Worm (Caenorhabditis elegans) whole organism, L4 larva: ENCODE results near the gene die-1.

Source experiments
- F26F4.8 ChIP-seq: fragments of 200-800 bp; sonication (Bioruptor generic); conservative IDR thresholded peaks from 2 replicates; pipeline ENCODE4 v1.3.6; 2022; ENCODE audit warnings: missing genetic modification characterization, missing compliant biosample characterization
- F44E2.7 ChIP-seq: fragments of 200-800 bp; sonication (Bioruptor generic); IDR thresholded peaks from 2 replicates; pipeline ENCODE4 v2.1.2; 2022; ENCODE audit warnings: missing genetic modification characterization, missing compliant biosample characterization
- F49E8.2 ChIP-seq: sonication (generic microtip); optimal IDR thresholded peaks from 2 replicates; lab custom pipeline; 2016; ENCODE audit warnings: missing compliant biosample characterization, mild to moderate bottlenecking, missing genetic modification characterization, borderline replicate concordance
- Y48G9A.11 ChIP-seq: fragments of 200-800 bp; sonication (Bioruptor generic); IDR thresholded peaks from 2 replicates; pipeline ENCODE4 v1.3.6; 2022; ENCODE audit warnings: missing genetic modification reagents, missing genetic modification characterization, missing compliant biosample characterization
- Y75B8A.6 ChIP-seq: fragments of 200-800 bp; sonication (Bioruptor generic); IDR thresholded peaks from 2 replicates; pipeline ENCODE4 v1.3.6; 2022; ENCODE audit warnings: missing genetic modification reagents, missing genetic modification characterization, missing compliant biosample characterization
- ama-1 ChIP-seq: fragments of 150-350 bp; optimal IDR thresholded peaks from 2 replicates; lab custom pipeline; 2014; ENCODE audit warnings: inconsistent platforms, mixed read lengths
- arid-1 ChIP-seq: fragments of 200-800 bp; sonication (Bioruptor generic); conservative IDR thresholded peaks from 2 replicates; pipeline ENCODE4 v1.3.6; 2022; ENCODE audit warnings: missing genetic modification reagents, missing genetic modification characterization, missing compliant biosample characterization
- attf-4 ChIP-seq: sonication (generic microtip); optimal IDR thresholded peaks from 3 replicates; lab custom pipeline; 2017; ENCODE audit warnings: missing biosample characterization, missing genetic modification characterization
- ceh-20 ChIP-seq: fragments of 200-800 bp; sonication (Bioruptor generic); IDR thresholded peaks from 2 replicates; pipeline ENCODE4 v1.3.6; 2022; ENCODE audit warnings: missing genetic modification reagents, missing genetic modification characterization, missing compliant biosample characterization
- ceh-28 ChIP-seq: fragments of 150-350 bp; optimal IDR thresholded peaks from 2 replicates; lab custom pipeline; 2014; ENCODE audit warnings: missing biosample characterization, missing genetic modification reagents, missing genetic modification characterization
- ceh-32 ChIP-seq: sonication (generic microtip); optimal IDR thresholded peaks from 2 replicates; lab custom pipeline; 2016; ENCODE audit warnings: mild to moderate bottlenecking, missing genetic modification characterization, missing compliant biosample characterization; ENCODE audit not compliant: poor library complexity
- ceh-62 ChIP-seq: sonication (generic microtip); optimal IDR thresholded peaks from 2 replicates; lab custom pipeline; 2017; ENCODE audit warnings: missing biosample characterization, missing genetic modification characterization
- cey-2 ChIP-seq: sonication (generic microtip); optimal IDR thresholded peaks from 3 replicates; lab custom pipeline; 2017; ENCODE audit warnings: missing genetic modification characterization, mild to moderate bottlenecking, missing compliant biosample characterization, antibody characterized with exemption, borderline replicate concordance; ENCODE audit not compliant: insufficient read depth
- ctbp-1 ChIP-seq: fragments of 200-800 bp; sonication (Bioruptor generic); IDR thresholded peaks from 2 replicates; pipeline ENCODE4 v1.3.6; 2022; ENCODE audit warnings: missing genetic modification reagents, missing genetic modification characterization, missing compliant biosample characterization
- daf-12 ChIP-seq: fragments of 150-350 bp; optimal IDR thresholded peaks from 2 replicates; lab custom pipeline; 2014; ENCODE audit warnings: missing biosample characterization, missing genetic modification reagents, missing genetic modification characterization
- daf-16 ChIP-seq, 3 experiments: sonication (generic microtip); optimal IDR thresholded peaks; 2 replicates each; lab custom pipeline; 2016 to 2017; ENCODE audit warnings: missing genetic modification characterization in 3 of 3, missing genetic modification reagents in 3 of 3, mild to moderate bottlenecking in 2 of 3, missing compliant biosample characterization in 2 of 3, missing biosample characterization in 1 of 3, moderate library complexity in 1 of 3
- daf-19 ChIP-seq: fragments of 200-800 bp; sonication (Bioruptor generic); conservative IDR thresholded peaks from 2 replicates; pipeline ENCODE4 v1.3.6; 2022; ENCODE audit warnings: missing genetic modification characterization, missing compliant biosample characterization
- daf-8 ChIP-seq: fragments of 200-800 bp; sonication (Bioruptor generic); IDR thresholded peaks from 2 replicates; pipeline ENCODE4 v1.3.6; 2022; ENCODE audit warnings: missing genetic modification characterization, missing compliant biosample characterization
- duxl-1 ChIP-seq: sonication (generic microtip); optimal IDR thresholded peaks from 2 replicates; lab custom pipeline; 2016; ENCODE audit warnings: mild to moderate bottlenecking, missing genetic modification characterization, moderate library complexity, missing compliant biosample characterization; ENCODE audit not compliant: poor library complexity
- dve-1 ChIP-seq: sonication (generic microtip); optimal IDR thresholded peaks from 2 replicates; lab custom pipeline; 2017; ENCODE audit warnings: antibody characterized with exemption, mild to moderate bottlenecking, missing genetic modification characterization, missing compliant biosample characterization; ENCODE audit not compliant: insufficient read depth
- egl-43 ChIP-seq: fragments of 200-800 bp; sonication (Bioruptor generic); IDR thresholded peaks from 2 replicates; pipeline ENCODE4 v1.3.6; 2022; ENCODE audit warnings: missing genetic modification reagents, missing genetic modification characterization, missing compliant biosample characterization
- fkh-10 ChIP-seq: fragments of 150-350 bp; optimal IDR thresholded peaks from 2 replicates; lab custom pipeline; 2014; ENCODE audit warnings: missing biosample characterization, missing genetic modification reagents, missing genetic modification characterization
- fos-1 ChIP-seq: fragments of 150-350 bp; optimal IDR thresholded peaks from 2 replicates; lab custom pipeline; 2014; ENCODE audit warnings: missing biosample characterization, missing genetic modification characterization
- gei-8 ChIP-seq: fragments of 200-800 bp; sonication (Bioruptor generic); optimal IDR thresholded peaks from 2 replicates; lab custom pipeline; 2018; ENCODE audit warnings: mild to moderate bottlenecking, missing genetic modification characterization, missing compliant biosample characterization
- hlh-11 ChIP-seq: fragments of 200-800 bp; sonication (Bioruptor generic); optimal IDR thresholded peaks from 2 replicates; lab custom pipeline; 2018; ENCODE audit warnings: mild to moderate bottlenecking, missing genetic modification characterization, missing compliant biosample characterization
- hmg-1.1 ChIP-seq: fragments of 200-800 bp; sonication (Bioruptor generic); IDR thresholded peaks from 2 replicates; pipeline ENCODE4 v1.3.6; 2022; ENCODE audit warnings: missing genetic modification reagents, missing genetic modification characterization, missing compliant biosample characterization
- lim-7 ChIP-seq: fragments of 200-800 bp; sonication (Bioruptor generic); IDR thresholded peaks from 2 replicates; pipeline ENCODE4 v1.3.6; 2022; ENCODE audit warnings: missing genetic modification characterization, missing compliant biosample characterization
- lin-15B ChIP-seq: fragments of 150-350 bp; sonication (generic microtip); optimal IDR thresholded peaks from 3 replicates; lab custom pipeline; 2014; ENCODE audit warnings: missing biosample characterization, missing genetic modification characterization
- lsy-2 ChIP-seq, 2 experiments: fragments of 150-350 bp in 1 of 2; sonication (generic microtip) in 1 of 2; optimal IDR thresholded peaks; 2 replicates each; lab custom pipeline; 2014 to 2017; ENCODE audit warnings: missing biosample characterization in 2 of 2, missing genetic modification characterization in 2 of 2
- madf-5 ChIP-seq, 2 experiments: fragments of 200-800 bp; sonication (Bioruptor generic); IDR thresholded peaks; 2 replicates each; pipeline ENCODE4 v1.3.6; 2022; ENCODE audit warnings: missing compliant biosample characterization in 2 of 2, missing genetic modification characterization in 2 of 2
- mdl-1 ChIP-seq, 2 experiments: fragments of 150-350 bp in 1 of 2; sonication (generic microtip) in 1 of 2; optimal IDR thresholded peaks; 2 replicates each; lab custom pipeline; 2014 to 2017; ENCODE audit warnings: missing biosample characterization in 2 of 2, missing genetic modification characterization in 2 of 2
- mxl-3 ChIP-seq: fragments of 200-800 bp; sonication (Bioruptor generic); optimal IDR thresholded peaks from 2 replicates; lab custom pipeline; 2018; ENCODE audit warnings: mild to moderate bottlenecking, missing genetic modification characterization, missing compliant biosample characterization
- nhr-237 ChIP-seq: sonication (generic microtip); optimal IDR thresholded peaks from 2 replicates; lab custom pipeline; 2017; ENCODE audit warnings: missing biosample characterization, missing genetic modification characterization
- nhr-28 ChIP-seq: fragments of 150-350 bp; optimal IDR thresholded peaks from 2 replicates; lab custom pipeline; 2014; ENCODE audit warnings: missing biosample characterization, missing genetic modification characterization
- nhr-41 ChIP-seq: fragments of 200-800 bp; sonication (Bioruptor generic); IDR thresholded peaks from 2 replicates; pipeline ENCODE4 v1.3.6; 2022; ENCODE audit warnings: missing genetic modification reagents, missing genetic modification characterization, missing compliant biosample characterization
- nhr-77 ChIP-seq: fragments of 150-350 bp; optimal IDR thresholded peaks from 2 replicates; lab custom pipeline; 2014; ENCODE audit warnings: missing biosample characterization, missing genetic modification characterization
- pqm-1 ChIP-seq: sonication (generic microtip); optimal IDR thresholded peaks from 2 replicates; lab custom pipeline; 2017; ENCODE audit warnings: missing biosample characterization, missing genetic modification characterization
- set-16 ChIP-seq: fragments of 200-800 bp; sonication (Bioruptor generic); IDR thresholded peaks from 2 replicates; pipeline ENCODE4 v1.3.6; 2022; ENCODE audit warnings: missing genetic modification reagents, missing genetic modification characterization, missing compliant biosample characterization
- skn-1 ChIP-seq: fragments of 150-350 bp; optimal IDR thresholded peaks from 2 replicates; lab custom pipeline; 2014; ENCODE audit warnings: missing biosample characterization, missing genetic modification characterization
- snpc-1.2 ChIP-seq: fragments of 200-800 bp; sonication (Bioruptor generic); IDR thresholded peaks from 2 replicates; pipeline ENCODE4 v1.3.6; 2022; ENCODE audit warnings: missing genetic modification reagents, missing genetic modification characterization, missing compliant biosample characterization
- snpc-4 ChIP-seq: fragments of 150-350 bp; optimal IDR thresholded peaks from 2 replicates; lab custom pipeline; 2014; ENCODE audit warnings: missing biosample characterization, missing genetic modification characterization
- spr-1 ChIP-seq: sonication (generic microtip); optimal IDR thresholded peaks from 2 replicates; lab custom pipeline; 2016; ENCODE audit warnings: mild to moderate bottlenecking, missing genetic modification characterization, missing compliant biosample characterization
- unc-62 ChIP-seq, 3 experiments: fragments of 150-350 bp in 1 of 3; sonication (generic microtip); optimal IDR thresholded peaks in 2 of 3; peaks in 1 of 3; 1 replicate in 1 of 3; 2 replicates in 2 of 3; lab custom pipeline; 2014 to 2017; ENCODE audit warnings: missing biosample characterization in 3 of 3, missing genetic modification characterization in 3 of 3, missing genetic modification reagents in 3 of 3, missing genotype in 1 of 3
- vab-7 ChIP-seq: fragments of 200-800 bp; sonication (Bioruptor generic); IDR thresholded peaks from 2 replicates; pipeline ENCODE4 v1.3.6; 2022; ENCODE audit warnings: missing genetic modification reagents, missing genetic modification characterization, missing compliant biosample characterization
- zag-1 ChIP-seq: fragments of 150-350 bp; optimal IDR thresholded peaks from 2 replicates; lab custom pipeline; 2014; ENCODE audit warnings: missing biosample characterization, missing genetic modification characterization
- zfp-3 ChIP-seq: fragments of 200-800 bp; sonication (Bioruptor generic); conservative IDR thresholded peaks from 2 replicates; pipeline ENCODE4 v1.3.6; 2022; ENCODE audit warnings: missing genetic modification reagents, missing genetic modification characterization, missing compliant biosample characterization
- zip-2 ChIP-seq: fragments of 150-350 bp; optimal IDR thresholded peaks from 2 replicates; lab custom pipeline; 2014; ENCODE audit warnings: missing biosample characterization, missing genetic modification characterization

The die-1 gene

DNA sequence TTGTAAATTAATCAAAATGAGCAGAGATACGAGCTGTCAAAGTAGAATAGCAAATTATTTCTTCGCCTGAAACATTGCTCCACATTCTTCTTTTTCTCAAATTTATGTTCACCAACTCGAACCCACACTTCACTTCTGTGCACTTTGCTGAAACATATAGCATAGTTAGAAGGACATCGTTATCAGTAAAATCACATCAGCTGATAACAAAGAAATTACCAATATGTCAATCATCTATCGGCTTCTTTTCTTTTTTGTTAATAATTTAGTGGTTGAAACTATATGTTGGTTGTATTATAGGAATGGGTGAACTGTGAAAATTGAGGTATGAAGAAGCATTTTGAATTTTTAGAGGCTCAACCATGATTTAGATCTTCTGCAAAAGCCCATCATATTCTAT is 27.5 kb upstream of the die-1 start (continued):
- TF ChIP-seq nhr-237 (tag; lab: Kevin White, UChicago) (no peak), zfp-3 (GFP tag; lab: Robert Waterston, UW) (no peak), zip-2 (tag; lab: Kevin White, UChicago) (no peak), hlh-11 (tag; lab: Kevin White, UChicago) (peak; percentile 52), unc-62 (GFP tag; optimal IDR thresholded peaks at IDR 0.05 in 1 of 2; lab: Kevin White, UChicago) (peak in 1 of 2 experiments; percentile 51), unc-62 (tag; optimal IDR thresholded peaks at IDR 0.05; lab: Kevin White, UChicago) (no peak), ceh-28 (tag; lab: Kevin White, UChicago) (no peak), daf-8 (GFP tag; lab: Robert Waterston, UW) (no peak), ceh-62 (tag; lab: Kevin White, UChicago) (no peak), daf-19 (no peak), duxl-1 (tag; lab: Kevin White, UChicago) (no peak), ama-1 (lab: Kevin White, UChicago) (no peak), fkh-10 (GFP tag; lab: Kevin White, UChicago) (no peak), nhr-41 (GFP tag; lab: Robert Waterston, UW) (no peak), lim-7 (GFP tag; lab: Robert Waterston, UW) (no peak), mxl-3 (no peak), ctbp-1 (GFP tag; lab: Robert Waterston, UW) (no peak), mdl-1 (tag; optimal IDR thresholded peaks at IDR 0.05; lab: Kevin White, UChicago) (no peak), set-16 (no peak), fos-1 (tag; lab: Kevin White, UChicago) (no peak), dve-1 (tag; lab: Kevin White, UChicago) (peak; percentile 60), daf-16 (GFP tag; optimal IDR thresholded peaks at IDR 0.05; lab: Kevin White, UChicago) (no peak), daf-16 (tag; optimal IDR thresholded peaks at IDR 0.05; lab: Kevin White, UChicago) (peak; percentile 55), nhr-77 (tag; lab: Kevin White, UChicago) (peak; percentile 37), lsy-2 (tag; optimal IDR thresholded peaks at IDR 0.05; lab: Kevin White, UChicago) (no peak), attf-4 (tag; lab: Kevin White, UChicago) (no peak), snpc-1.2 (GFP tag; lab: Robert Waterston, UW) (no peak), ceh-32 (tag; lab: Kevin White, UChicago) (no peak), ceh-20 (GFP tag; lab: Robert Waterston, UW) (no peak), spr-1 (tag; lab: Kevin White, UChicago) (no peak), gei-8 (GFP tag; lab: Kevin White, UChicago) (no peak), daf-12 (tag; lab: Kevin White, UChicago) (no peak)

DNA sequence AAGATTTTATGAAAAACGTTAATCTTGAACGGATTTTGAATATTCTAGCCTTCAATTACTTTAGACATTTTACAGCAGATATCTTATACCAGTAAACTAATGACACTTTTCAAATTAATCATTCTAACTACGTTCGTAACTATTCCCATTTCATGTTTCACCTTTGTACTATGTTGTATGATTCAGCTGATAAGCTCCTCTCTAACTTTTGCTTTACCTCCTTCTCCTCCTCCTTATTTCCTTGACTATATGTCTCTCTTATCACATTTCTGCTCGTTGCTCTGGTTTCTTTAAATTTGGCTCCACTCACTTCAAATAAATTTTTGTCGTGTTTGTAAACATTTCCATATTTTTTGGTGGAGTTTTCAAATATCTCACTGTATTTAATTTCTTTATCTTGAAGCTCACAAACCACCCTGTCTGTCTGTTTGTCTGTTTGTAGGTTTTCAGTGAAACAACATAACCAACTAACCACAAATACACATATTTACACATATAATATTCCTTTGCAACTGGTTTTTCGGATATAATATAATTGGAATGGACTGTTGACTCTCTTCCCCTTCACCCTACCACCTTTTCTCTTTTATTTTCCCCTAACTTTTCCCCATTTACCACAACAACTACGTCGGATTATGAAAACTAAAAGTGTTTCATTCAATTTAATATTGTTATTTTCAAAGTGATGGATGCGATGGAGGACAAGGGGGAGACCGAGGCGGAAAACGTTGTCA is 26.6 kb upstream of the die-1 start, which contains the start of gene lact-2:
TSS of gene lact-2 (plus strand) at position 684 of the 734 bp plus-strand sequence.
- TF ChIP-seq snpc-4 (tag; lab: Kevin White, UChicago), result no peak
- TF ChIP-seq Y48G9A.11 (GFP tag; lab: Robert Waterston, UW), result no peak
- no peak for TF ChIP-seq arid-1 (GFP tag; lab: Robert Waterston, UW)
- no peak for TF ChIP-seq nhr-237 (tag; lab: Kevin White, UChicago)
- no peak for TF ChIP-seq vab-7 (GFP tag; lab: Robert Waterston, UW)
- peak; percentile 89 for TF ChIP-seq pqm-1
- TF ChIP-seq lim-7 (GFP tag; lab: Robert Waterston, UW), result no peak
- no peak for TF ChIP-seq lin-15B (tag; lab: Kevin White, UChicago)
- TF ChIP-seq zag-1, result no peak
- no peak for TF ChIP-seq F49E8.2 (tag; lab: Kevin White, UChicago)
- TF ChIP-seq nhr-28, result peak; percentile 66
- no peak for TF ChIP-seq skn-1 (tag; lab: Kevin White, UChicago)
- TF ChIP-seq madf-5 (GFP tag; IDR thresholded peaks at IDR 0.05; lab: Robert Waterston, UW), result no peak
- TF ChIP-seq daf-16 (GFP tag; optimal IDR thresholded peaks at IDR 0.05; lab: Kevin White, UChicago), result no peak
- TF ChIP-seq daf-16 (tag; optimal IDR thresholded peaks at IDR 0.05; lab: Kevin White, UChicago), result peak; percentile 55
- TF ChIP-seq F44E2.7, result no peak
- TF ChIP-seq unc-62 (GFP tag; optimal IDR thresholded peaks at IDR 0.05 in 1 of 2; lab: Kevin White, UChicago), result peak in 1 of 2 experiments; percentile 55
- TF ChIP-seq unc-62 (tag; optimal IDR thresholded peaks at IDR 0.05; lab: Kevin White, UChicago), result no peak
- TF ChIP-seq hlh-11 (tag; lab: Kevin White, UChicago), result peak; percentile 44
- TF ChIP-seq ama-1 (lab: Kevin White, UChicago), result no peak
- no peak for TF ChIP-seq egl-43 (GFP tag; lab: Robert Waterston, UW)
- no peak for TF ChIP-seq daf-12 (tag; lab: Kevin White, UChicago)
- no peak for TF ChIP-seq cey-2 (tag; lab: Kevin White, UChicago)
- TF ChIP-seq hmg-1.1, result no peak
- no peak for TF ChIP-seq Y75B8A.6
- TF ChIP-seq F26F4.8 (GFP tag; lab: Robert Waterston, UW), result no peak
- TF ChIP-seq attf-4 (tag; lab: Kevin White, UChicago), result no peak
